Fruit fly (Drosophila melanogaster) whole organism, embryonic: ENCODE results near the gene CG32813.

Source experiments
- Adf1 ChIP-seq: fragments of 200-800 bp; sonication (Bioruptor generic); IDR thresholded peaks from 2 replicates; pipeline ENCODE4 v1.3.6; 2022; ENCODE audit warnings: missing biosample characterization, missing genetic modification characterization
- BEAF-32 ChIP-seq: fragments of 200-800 bp; sonication (Bioruptor generic); optimal IDR thresholded peaks from 3 replicates; lab custom pipeline; 2017; ENCODE audit warnings: missing biosample characterization, missing genetic modification characterization, mild to moderate bottlenecking, moderate library complexity, missing genetic modification reagents
- Bteb2 ChIP-seq: fragments of 200-800 bp; sonication (Bioruptor generic); optimal IDR thresholded peaks from 2 replicates; lab custom pipeline; 2016; ENCODE audit warnings: missing biosample characterization, missing genetic modification characterization
- CG1024 ChIP-seq: fragments of 200-800 bp; sonication (Bioruptor generic); IDR thresholded peaks from 2 replicates; pipeline ENCODE4 v1.3.6; 2022; ENCODE audit warnings: missing biosample characterization, missing genetic modification characterization
- CG10543 ChIP-seq: fragments of 200-800 bp; sonication (Bioruptor generic); optimal IDR thresholded peaks from 3 replicates; lab custom pipeline; 2017; ENCODE audit warnings: missing biosample characterization, mild to moderate bottlenecking, missing genetic modification characterization, moderate library complexity
- CG10654 ChIP-seq: fragments of 200-800 bp; sonication (Bioruptor generic); optimal IDR thresholded peaks from 2 replicates; lab custom pipeline; 2016; ENCODE audit warnings: missing biosample characterization, missing genetic modification characterization
- CG11093 ChIP-seq: fragments of 200-800 bp; sonication (Bioruptor generic); IDR thresholded peaks from 3 replicates; pipeline ENCODE4 v1.3.6; 2022; ENCODE audit warnings: missing biosample characterization, missing genetic modification characterization
- CG11696 ChIP-seq: fragments of 200-800 bp; sonication (Bioruptor generic); IDR thresholded peaks from 2 replicates; pipeline ENCODE4 v1.3.6; 2022; ENCODE audit warnings: missing biosample characterization, missing genetic modification characterization
- CG12104 ChIP-seq: fragments of 200-800 bp; sonication (Bioruptor generic); optimal IDR thresholded peaks from 3 replicates; lab custom pipeline; 2016; ENCODE audit warnings: missing biosample characterization, missing genetic modification characterization
- CG12769 ChIP-seq: fragments of 200-800 bp; sonication (Bioruptor generic); optimal IDR thresholded peaks from 2 replicates; lab custom pipeline; 2019; ENCODE audit warnings: missing biosample characterization, mild to moderate bottlenecking, missing genetic modification characterization, moderate library complexity
- CG13287 ChIP-seq: fragments of 200-800 bp; sonication (Bioruptor generic); IDR thresholded peaks from 2 replicates; pipeline ENCODE4 v1.3.6; 2022; ENCODE audit warnings: missing biosample characterization, missing genetic modification characterization; ENCODE audit not compliant: partially characterized antibody
- CG17328 ChIP-seq: fragments of 200-800 bp; sonication (Bioruptor generic); IDR thresholded peaks from 2 replicates; pipeline ENCODE4 v1.3.6; 2022; ENCODE audit warnings: missing biosample characterization, missing genetic modification characterization
- CG17359 ChIP-seq: fragments of 200-800 bp; sonication (Bioruptor generic); optimal IDR thresholded peaks from 3 replicates; lab custom pipeline; 2018; ENCODE audit warnings: missing biosample characterization, mild to moderate bottlenecking, missing genetic modification characterization, moderate library complexity
- CG1832 ChIP-seq: fragments of 200-800 bp; sonication (Bioruptor generic); optimal IDR thresholded peaks from 2 replicates; lab custom pipeline; 2017; ENCODE audit warnings: missing biosample characterization, mild to moderate bottlenecking, missing genetic modification characterization, inconsistent platforms
- CG33557 ChIP-seq: fragments of 200-800 bp; sonication (Bioruptor generic); optimal IDR thresholded peaks from 2 replicates; lab custom pipeline; 2019; ENCODE audit warnings: missing biosample characterization, mild to moderate bottlenecking, missing genetic modification characterization, moderate library complexity
- CG4360 ChIP-seq: fragments of 200-800 bp; sonication (Bioruptor generic); IDR thresholded peaks from 2 replicates; pipeline ENCODE4 v1.3.6; 2022; ENCODE audit warnings: missing biosample characterization, missing genetic modification characterization
- CG6654 ChIP-seq: fragments of 200-800 bp; sonication (Bioruptor generic); optimal IDR thresholded peaks from 2 replicates; lab custom pipeline; 2017; ENCODE audit warnings: missing biosample characterization, mild to moderate bottlenecking, missing genetic modification characterization
- CG6689 ChIP-seq: fragments of 200-800 bp; sonication (Bioruptor generic); IDR thresholded peaks from 2 replicates; pipeline ENCODE4 v1.3.6; 2022; ENCODE audit warnings: missing biosample characterization, missing genetic modification characterization
- CG7963 ChIP-seq: fragments of 200-800 bp; sonication (Bioruptor generic); IDR thresholded peaks from 3 replicates; pipeline ENCODE4 v1.3.6; 2022; ENCODE audit warnings: missing biosample characterization, missing genetic modification characterization; ENCODE audit not compliant: partially characterized antibody
- D ChIP-seq, 2 experiments: fragments of 200-800 bp in 1 of 2; fragments of >200 bp in 1 of 2; sonication (Bioruptor generic) in 1 of 2; optimal IDR thresholded peaks; 2 replicates in 1 of 2; 3 replicates in 1 of 2; lab custom pipeline; 2017; ENCODE audit warnings: mild to moderate bottlenecking in 1 of 2, missing biosample characterization in 1 of 2, missing genetic modification characterization in 1 of 2, missing genetic modification reagents in 1 of 2
- Eip74EF ChIP-seq, 2 experiments: fragments of 200-800 bp in 1 of 2; fragments of >200 bp in 1 of 2; sonication (Bioruptor generic) in 1 of 2; optimal IDR thresholded peaks; 2 replicates each; lab custom pipeline; 2017 to 2019; ENCODE audit warnings: missing biosample characterization in 2 of 2, missing genetic modification characterization in 2 of 2, mild to moderate bottlenecking in 1 of 2, moderate library complexity in 1 of 2
- Ets65A ChIP-seq: fragments of 200-800 bp; sonication (Bioruptor generic); peaks from one replicate; lab custom pipeline; 2016; ENCODE audit warnings: missing biosample characterization, missing genetic modification characterization
- Hsf ChIP-seq: fragments of 200-800 bp; sonication (Bioruptor generic); optimal IDR thresholded peaks from 3 replicates; lab custom pipeline; 2016; ENCODE audit warnings: missing biosample characterization, missing genetic modification characterization
- Lhr ChIP-seq: fragments of 200-800 bp; sonication (Bioruptor generic); optimal IDR thresholded peaks from 3 replicates; lab custom pipeline; 2017; ENCODE audit warnings: mild to moderate bottlenecking, missing biosample characterization, missing genetic modification reagents, missing genetic modification characterization
- Nf-YB ChIP-seq: fragments of 200-800 bp; sonication (Bioruptor generic); optimal IDR thresholded peaks from 3 replicates; lab custom pipeline; 2019; ENCODE audit warnings: missing biosample characterization, mild to moderate bottlenecking, missing genetic modification characterization, moderate library complexity
- Poxn ChIP-seq: fragments of 200-800 bp; sonication (Bioruptor generic); IDR thresholded peaks from 2 replicates; pipeline ENCODE4 v1.3.6; 2022; ENCODE audit warnings: missing biosample characterization, missing genetic modification characterization
- Rx ChIP-seq: fragments of 200-800 bp; sonication (Bioruptor generic); IDR thresholded peaks from 2 replicates; pipeline ENCODE4 v1.3.6; 2022; ENCODE audit warnings: missing biosample characterization, missing genetic modification characterization
- Side ChIP-seq: fragments of 200-800 bp; sonication (Bioruptor generic); optimal IDR thresholded peaks from 2 replicates; lab custom pipeline; 2016; ENCODE audit warnings: missing biosample characterization, missing genetic modification characterization
- Sox100B ChIP-seq: fragments of 200-800 bp; sonication (Bioruptor generic); optimal IDR thresholded peaks from 3 replicates; lab custom pipeline; 2018; ENCODE audit warnings: missing biosample characterization, mild to moderate bottlenecking, missing genetic modification characterization
- TFAM ChIP-seq: fragments of 200-800 bp; sonication (Bioruptor generic); optimal IDR thresholded peaks from 2 replicates; lab custom pipeline; 2017; ENCODE audit warnings: missing biosample characterization, missing genetic modification characterization, inconsistent platforms
- Trl ChIP-seq, 3 experiments: fragments of >200 bp in 2 of 3; fragments of 200-800 bp in 1 of 3; sonication (Bioruptor generic) in 1 of 3; optimal IDR thresholded peaks; 2 replicates in 1 of 3; 3 replicates in 2 of 3; lab custom pipeline; 2016 to 2017; ENCODE audit warnings: missing biosample characterization in 1 of 3, missing genetic modification characterization in 1 of 3
- Xrp1 ChIP-seq: fragments of 200-800 bp; sonication (Bioruptor generic); IDR thresholded peaks from 2 replicates; pipeline ENCODE4 v1.3.6; 2022; ENCODE audit warnings: missing biosample characterization, missing genetic modification characterization
- ab ChIP-seq: fragments of 200-800 bp; sonication (Bioruptor generic); optimal IDR thresholded peaks from 2 replicates; lab custom pipeline; 2016; ENCODE audit warnings: missing biosample characterization, missing genetic modification characterization
- ara ChIP-seq: fragments of 200-800 bp; sonication (Bioruptor generic); IDR thresholded peaks from 2 replicates; pipeline ENCODE4 v1.3.6; 2022; ENCODE audit warnings: missing biosample characterization, missing genetic modification characterization
- ash1 ChIP-seq: fragments of 200-800 bp; sonication (Bioruptor generic); optimal IDR thresholded peaks from 2 replicates; lab custom pipeline; 2018; ENCODE audit warnings: missing biosample characterization, mild to moderate bottlenecking, missing genetic modification characterization
- bcd ChIP-seq: fragments of 200-800 bp; sonication (Bioruptor generic); optimal IDR thresholded peaks from 2 replicates; lab custom pipeline; 2017; ENCODE audit warnings: missing biosample characterization, mild to moderate bottlenecking, missing genetic modification characterization
- ci ChIP-seq: fragments of 200-800 bp; sonication (Bioruptor generic); IDR thresholded peaks from 3 replicates; pipeline ENCODE4 v1.3.6; 2022; ENCODE audit warnings: missing biosample characterization, missing genetic modification characterization
- gsb ChIP-seq: fragments of 200-800 bp; sonication (Bioruptor generic); IDR thresholded peaks from 2 replicates; pipeline ENCODE4 v1.3.6; 2022; ENCODE audit warnings: missing biosample characterization, missing genetic modification characterization
- kni ChIP-seq: fragments of 200-800 bp; sonication (Bioruptor generic); optimal IDR thresholded peaks from 3 replicates; lab custom pipeline; 2017; ENCODE audit warnings: mild to moderate bottlenecking, missing biosample characterization, missing genetic modification reagents, missing genetic modification characterization
- lab ChIP-seq: fragments of 200-800 bp; sonication (Bioruptor generic); optimal IDR thresholded peaks from 3 replicates; lab custom pipeline; 2017; ENCODE audit warnings: missing biosample characterization, missing genetic modification characterization, mild to moderate bottlenecking, moderate library complexity, missing genetic modification reagents
- lola ChIP-seq, 3 experiments: fragments of >200 bp in 2 of 3; fragments of 200-800 bp in 1 of 3; sonication (Bioruptor generic) in 1 of 3; optimal IDR thresholded peaks; 2 replicates each; lab custom pipeline; 2017 to 2019; ENCODE audit warnings: missing biosample characterization in 3 of 3, missing genetic modification characterization in 3 of 3, mild to moderate bottlenecking in 1 of 3, moderate library complexity in 1 of 3
- lov ChIP-seq, 2 experiments: fragments of 200-800 bp in 1 of 2; fragments of >200 bp in 1 of 2; sonication (Bioruptor generic) in 1 of 2; IDR thresholded peaks in 1 of 2; optimal IDR thresholded peaks in 1 of 2; 2 replicates in 1 of 2; 3 replicates in 1 of 2; pipeline versions ENCODE4 v1.3.6 to Lab custom; 2017 to 2022; ENCODE audit warnings: missing biosample characterization in 1 of 2, missing genetic modification characterization in 1 of 2
- nom ChIP-seq: fragments of 200-800 bp; sonication (Bioruptor generic); optimal IDR thresholded peaks from 2 replicates; lab custom pipeline; 2017; ENCODE audit warnings: missing biosample characterization, missing genetic modification characterization, mild to moderate bottlenecking, moderate library complexity, missing genetic modification reagents
- pros ChIP-seq: fragments of 200-800 bp; sonication (Bioruptor generic); optimal IDR thresholded peaks from 3 replicates; lab custom pipeline; 2019; ENCODE audit warnings: missing biosample characterization, mild to moderate bottlenecking, missing genetic modification characterization, moderate library complexity
- shn ChIP-seq: fragments of 200-800 bp; sonication (Bioruptor generic); optimal IDR thresholded peaks from 3 replicates; lab custom pipeline; 2016; ENCODE audit warnings: missing biosample characterization, missing genetic modification characterization
- sr ChIP-seq: fragments of 200-800 bp; sonication (Bioruptor generic); IDR thresholded peaks from 3 replicates; pipeline ENCODE4 v1.3.6; 2022; ENCODE audit warnings: missing biosample characterization, missing genetic modification characterization
- sug ChIP-seq: fragments of 200-800 bp; optimal IDR thresholded peaks from 2 replicates; lab custom pipeline; 2019; ENCODE audit warnings: missing biosample characterization, mild to moderate bottlenecking, missing genetic modification characterization, moderate library complexity
- tin ChIP-seq: fragments of 200-800 bp; sonication (Bioruptor generic); optimal IDR thresholded peaks from 3 replicates; lab custom pipeline; 2016; ENCODE audit warnings: missing biosample characterization, missing genetic modification characterization
- vvl ChIP-seq: fragments of 200-800 bp; sonication (Bioruptor generic); IDR thresholded peaks from 2 replicates; pipeline ENCODE4 v1.3.6; 2022; ENCODE audit warnings: missing biosample characterization, missing genetic modification characterization

CG32813 gene

DNA sequence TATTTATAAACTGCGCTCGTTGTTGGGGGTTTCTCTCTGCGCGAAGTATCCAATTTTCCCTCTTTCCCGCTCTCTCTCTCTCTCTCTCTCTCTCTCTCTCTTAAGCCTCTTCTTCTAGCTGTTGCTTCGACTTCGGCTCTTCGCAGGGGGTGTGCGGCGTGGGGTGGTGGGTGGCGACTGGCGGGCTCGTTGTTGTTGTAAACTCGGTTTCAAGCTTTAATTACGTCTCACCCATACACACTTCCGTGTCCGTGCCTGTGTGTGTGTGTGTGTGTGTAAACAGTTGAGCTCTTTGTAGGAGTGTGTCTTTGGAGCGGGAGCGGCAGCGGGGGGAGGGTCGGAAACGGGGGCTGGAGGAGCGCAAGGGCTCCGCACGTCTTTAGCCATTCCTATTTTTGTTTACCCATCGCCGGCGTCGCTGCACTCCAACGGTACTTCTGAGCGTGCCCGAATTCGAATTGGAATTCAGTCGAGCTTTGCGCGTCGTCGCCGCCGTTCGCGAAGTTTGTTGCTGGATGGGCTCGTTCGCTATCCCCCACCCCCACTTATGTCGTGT is 7.5 kb downstream of the CG32813 start:
- TF ChIP-seq ara (no peak), sug (tag; lab: Kevin White, UChicago) (peak; percentile 86), Side (GFP tag; lab: Kevin White, UChicago) (no peak), CG4360 (GFP tag; lab: Robert Waterston, UW) (peak; percentile 78), CG11696 (GFP tag; lab: Robert Waterston, UW) (no peak), Poxn (GFP tag; lab: Robert Waterston, UW) (no peak), TFAM (GFP tag; lab: Kevin White, UChicago) (no peak), lola (GFP tag; optimal IDR thresholded peaks at IDR 0.05; lab: Kevin White, UChicago) (no peak), CG17328 (GFP tag; lab: Robert Waterston, UW) (no peak), bcd (no peak), gsb (no peak), tin (GFP tag; lab: Kevin White, UChicago) (no peak), shn (no peak), Xrp1 (GFP tag; lab: Robert Waterston, UW) (no peak), Ets65A (GFP tag; lab: Kevin White, UChicago) (peak; percentile 8), ci (peak; percentile 58), Nf-YB (GFP tag; lab: Kevin White, UChicago) (no peak), Sox100B (GFP tag; lab: Kevin White, UChicago) (no peak), CG12104 (GFP tag; lab: Kevin White, UChicago) (no peak), pros (GFP tag; lab: Kevin White, UChicago) (peak; percentile 75), BEAF-32 (no peak), CG11093 (GFP tag; lab: Robert Waterston, UW) (no peak), vvl (no peak; the same call in 1 of the 2 replicates), CG6654 (GFP tag; lab: Kevin White, UChicago) (no peak), CG10543 (GFP tag; lab: Kevin White, UChicago) (peak; percentile 65), Rx (GFP tag; lab: Robert Waterston, UW) (no peak), D (optimal IDR thresholded peaks at IDR 0.05; lab: Kevin White, UChicago) (no peak), D (GFP tag; optimal IDR thresholded peaks at IDR 0.05; lab: Kevin White, UChicago) (no peak), CG17359 (tag; lab: Kevin White, UChicago) (no peak), CG10654 (GFP tag; lab: Kevin White, UChicago) (no peak), Lhr (GFP tag; lab: Kevin White, UChicago) (no peak), Eip74EF (GFP tag; optimal IDR thresholded peaks at IDR 0.05; lab: Kevin White, UChicago) (peak in 1 of 2 experiments; percentile 55), nom (GFP tag; lab: Kevin White, UChicago) (peak; percentile 48), lov (optimal IDR thresholded peaks at IDR 0.05; lab: Kevin White, UChicago) (no peak), lov (GFP tag; IDR thresholded peaks at IDR 0.05; lab: Robert Waterston, UW) (no peak), lab (GFP tag; lab: Kevin White, UChicago) (peak; percentile 27), Adf1 (GFP tag; lab: Robert Waterston, UW) (peak; percentile 51), CG1024 (no peak), sr (GFP tag; lab: Robert Waterston, UW) (no peak), ash1 (GFP tag; lab: Kevin White, UChicago) (no peak), Bteb2 (GFP tag; lab: Kevin White, UChicago) (no peak), ab (GFP tag; lab: Kevin White, UChicago) (no peak), Hsf (GFP tag; lab: Kevin White, UChicago) (no peak), CG13287 (no peak), CG6689 (GFP tag; lab: Robert Waterston, UW) (no peak), CG33557 (GFP tag; lab: Kevin White, UChicago) (no peak), CG12769 (tag; lab: Kevin White, UChicago) (no peak), Trl (optimal IDR thresholded peaks at IDR 0.05; lab: Kevin White, UChicago) (peak; percentile 81 to 86), Trl (GFP tag; optimal IDR thresholded peaks at IDR 0.05; lab: Kevin White, UChicago) (no peak), kni (GFP tag; lab: Kevin White, UChicago) (peak; percentile 52), CG1832 (peak; percentile 43), CG7963 (GFP tag; lab: Robert Waterston, UW) (no peak)
